Fruit fly (Drosophila melanogaster) whole organism, embryonic: ENCODE measurements around the gene PhKgamma.

Experiments used
- Asciz ChIP-seq: fragments of 200-800 bp; sonication (Bioruptor generic); optimal IDR thresholded peaks from 2 replicates; lab custom pipeline; 2017; ENCODE audit warnings: missing biosample characterization, mild to moderate bottlenecking, missing genetic modification characterization, missing genetic modification reagents
- Bgb ChIP-seq: fragments of 200-800 bp; sonication (Bioruptor generic); IDR thresholded peaks from 2 replicates; pipeline ENCODE4 v1.3.6; 2022; ENCODE audit warnings: missing biosample characterization, missing genetic modification characterization; ENCODE audit not compliant: partially characterized antibody
- CG10267 ChIP-seq: fragments of 200-800 bp; sonication (Bioruptor generic); optimal IDR thresholded peaks from 2 replicates; lab custom pipeline; 2018; ENCODE audit warnings: missing biosample characterization, mild to moderate bottlenecking, missing genetic modification characterization, moderate library complexity
- CG12659 ChIP-seq: fragments of 200-800 bp; sonication (Bioruptor generic); optimal IDR thresholded peaks from 3 replicates; lab custom pipeline; 2017; ENCODE audit warnings: mild to moderate bottlenecking, missing biosample characterization, missing genetic modification reagents, missing genetic modification characterization
- CG12744 ChIP-seq: fragments of 200-800 bp; sonication (Bioruptor generic); optimal IDR thresholded peaks from 2 replicates; lab custom pipeline; 2016; ENCODE audit warnings: missing biosample characterization, missing genetic modification characterization
- CG13424 ChIP-seq: fragments of 200-800 bp; sonication (Bioruptor generic); optimal IDR thresholded peaks from 2 replicates; lab custom pipeline; 2019; ENCODE audit warnings: missing biosample characterization, mild to moderate bottlenecking, missing genetic modification characterization, moderate library complexity
- CG1602 ChIP-seq: fragments of 200-800 bp; sonication (Bioruptor generic); optimal IDR thresholded peaks from 3 replicates; lab custom pipeline; 2016; ENCODE audit warnings: missing biosample characterization, missing genetic modification characterization
- CG1603 ChIP-seq: fragments of 200-800 bp; sonication (Bioruptor generic); optimal IDR thresholded peaks from 2 replicates; lab custom pipeline; 2019; ENCODE audit warnings: missing biosample characterization, mild to moderate bottlenecking, missing genetic modification characterization, moderate library complexity
- CG17361 ChIP-seq: fragments of 200-800 bp; sonication (Bioruptor generic); IDR thresholded peaks from 3 replicates; pipeline ENCODE4 v1.3.6; 2022; ENCODE audit warnings: missing biosample characterization, missing genetic modification characterization
- CG17612 ChIP-seq: fragments of 200-800 bp; sonication (Bioruptor generic); IDR thresholded peaks from 2 replicates; pipeline ENCODE4 v1.3.6; 2022; ENCODE audit warnings: missing biosample characterization, missing genetic modification characterization
- CG1792 ChIP-seq: fragments of 200-800 bp; sonication (Bioruptor generic); optimal IDR thresholded peaks from 2 replicates; lab custom pipeline; 2016; ENCODE audit warnings: missing biosample characterization, missing genetic modification characterization
- CG18764 ChIP-seq: fragments of 200-800 bp; sonication (Bioruptor generic); optimal IDR thresholded peaks from 3 replicates; lab custom pipeline; 2016; ENCODE audit warnings: missing biosample characterization, missing genetic modification characterization
- CG31441 ChIP-seq: fragments of 200-800 bp; sonication (Bioruptor generic); IDR thresholded peaks from 2 replicates; pipeline ENCODE4 v1.3.6; 2022; ENCODE audit warnings: missing biosample characterization, missing genetic modification characterization
- CG4360 ChIP-seq: fragments of 200-800 bp; sonication (Bioruptor generic); IDR thresholded peaks from 2 replicates; pipeline ENCODE4 v1.3.6; 2022; ENCODE audit warnings: missing biosample characterization, missing genetic modification characterization
- CG6254 ChIP-seq: fragments of 200-800 bp; sonication (Bioruptor generic); optimal IDR thresholded peaks from 3 replicates; lab custom pipeline; 2017; ENCODE audit warnings: mild to moderate bottlenecking, missing biosample characterization, missing genetic modification reagents, missing genetic modification characterization
- CG6272 ChIP-seq: fragments of 200-800 bp; sonication (Bioruptor generic); IDR thresholded peaks from 2 replicates; pipeline ENCODE4 v1.3.6; 2022; ENCODE audit warnings: missing biosample characterization, missing genetic modification characterization
- CG7839 ChIP-seq: fragments of 200-800 bp; sonication (Bioruptor generic); optimal IDR thresholded peaks from 3 replicates; lab custom pipeline; 2018; ENCODE audit warnings: missing biosample characterization, mild to moderate bottlenecking, missing genetic modification characterization, moderate library complexity
- CG8089 ChIP-seq: fragments of 200-800 bp; sonication (Bioruptor generic); optimal IDR thresholded peaks from 3 replicates; lab custom pipeline; 2016; ENCODE audit warnings: missing biosample characterization, missing genetic modification characterization
- CG8281 ChIP-seq: fragments of 200-800 bp; sonication (Bioruptor generic); optimal IDR thresholded peaks from 2 replicates; lab custom pipeline; 2018; ENCODE audit warnings: missing biosample characterization, mild to moderate bottlenecking, missing genetic modification characterization, moderate library complexity
- CG8388 ChIP-seq: fragments of 200-800 bp; sonication (Bioruptor generic); optimal IDR thresholded peaks from 2 replicates; lab custom pipeline; 2019; ENCODE audit warnings: missing biosample characterization, mild to moderate bottlenecking, missing genetic modification characterization, moderate library complexity
- Dref ChIP-seq: fragments of 200-800 bp; sonication (Bioruptor generic); IDR thresholded peaks from 2 replicates; pipeline ENCODE4 v1.3.6; 2022; ENCODE audit warnings: missing biosample characterization, missing genetic modification characterization
- E2f1 ChIP-seq: fragments of 200-800 bp; sonication (Bioruptor generic); IDR thresholded peaks from 2 replicates; pipeline ENCODE4 v1.3.6; 2022; ENCODE audit warnings: missing biosample characterization, missing genetic modification characterization
- Eip74EF ChIP-seq, 2 experiments: fragments of 200-800 bp in 1 of 2; fragments of >200 bp in 1 of 2; sonication (Bioruptor generic) in 1 of 2; optimal IDR thresholded peaks; 2 replicates each; lab custom pipeline; 2017 to 2019; ENCODE audit warnings: missing biosample characterization in 2 of 2, missing genetic modification characterization in 2 of 2, mild to moderate bottlenecking in 1 of 2, moderate library complexity in 1 of 2
- HHEX ChIP-seq: fragments of 200-800 bp; sonication (Bioruptor generic); optimal IDR thresholded peaks from 3 replicates; lab custom pipeline; 2017; ENCODE audit warnings: missing biosample characterization, mild to moderate bottlenecking, missing genetic modification characterization, missing genetic modification reagents
- HLH3B ChIP-seq: fragments of 200-800 bp; sonication (Bioruptor generic); IDR thresholded peaks from 2 replicates; pipeline ENCODE4 v1.3.6; 2022; ENCODE audit warnings: missing biosample characterization, missing genetic modification characterization
- HLHmδ ChIP-seq: fragments of 200-800 bp; sonication (Bioruptor generic); optimal IDR thresholded peaks from 2 replicates; lab custom pipeline; 2018; ENCODE audit warnings: missing biosample characterization, mild to moderate bottlenecking, missing genetic modification characterization, moderate library complexity
- Hsf ChIP-seq: fragments of 200-800 bp; sonication (Bioruptor generic); optimal IDR thresholded peaks from 3 replicates; lab custom pipeline; 2016; ENCODE audit warnings: missing biosample characterization, missing genetic modification characterization
- Jarid2 ChIP-seq: fragments of 200-800 bp; sonication (Bioruptor generic); optimal IDR thresholded peaks from 3 replicates; lab custom pipeline; 2017; ENCODE audit warnings: mild to moderate bottlenecking, missing biosample characterization, missing genetic modification reagents, missing genetic modification characterization
- MESR4 ChIP-seq: fragments of 200-800 bp; sonication (Bioruptor generic); optimal IDR thresholded peaks from 2 replicates; lab custom pipeline; 2018; ENCODE audit warnings: missing biosample characterization, mild to moderate bottlenecking, missing genetic modification characterization, moderate library complexity
- Oli ChIP-seq: fragments of 200-800 bp; sonication (Bioruptor generic); optimal IDR thresholded peaks from 2 replicates; lab custom pipeline; 2018; ENCODE audit warnings: missing biosample characterization, mild to moderate bottlenecking, missing genetic modification characterization, moderate library complexity
- Sox102F ChIP-seq: fragments of 200-800 bp; sonication (Bioruptor generic); optimal IDR thresholded peaks from 2 replicates; lab custom pipeline; 2018; ENCODE audit warnings: missing biosample characterization, mild to moderate bottlenecking, missing genetic modification characterization, moderate library complexity
- Sry-β ChIP-seq: fragments of 200-800 bp; sonication (Bioruptor generic); optimal IDR thresholded peaks from 2 replicates; lab custom pipeline; 2018; ENCODE audit warnings: missing biosample characterization, mild to moderate bottlenecking, missing genetic modification characterization, moderate library complexity
- Trl ChIP-seq, 3 experiments: fragments of >200 bp in 2 of 3; fragments of 200-800 bp in 1 of 3; sonication (Bioruptor generic) in 1 of 3; optimal IDR thresholded peaks; 2 replicates in 1 of 3; 3 replicates in 2 of 3; lab custom pipeline; 2016 to 2017; ENCODE audit warnings: missing biosample characterization in 1 of 3, missing genetic modification characterization in 1 of 3
- Vsx1 ChIP-seq: fragments of 200-800 bp; sonication (Bioruptor generic); optimal IDR thresholded peaks from 2 replicates; lab custom pipeline; 2017; ENCODE audit warnings: missing biosample characterization, mild to moderate bottlenecking, missing genetic modification characterization, missing genetic modification reagents
- az2 ChIP-seq: fragments of 200-800 bp; sonication (Bioruptor generic); optimal IDR thresholded peaks from 3 replicates; lab custom pipeline; 2016; ENCODE audit warnings: missing biosample characterization, missing genetic modification characterization
- fru ChIP-seq: fragments of >200 bp; optimal IDR thresholded peaks from 2 replicates; lab custom pipeline; 2017
- fu2 ChIP-seq: fragments of 200-800 bp; sonication (Bioruptor generic); optimal IDR thresholded peaks from 2 replicates; lab custom pipeline; 2016; ENCODE audit warnings: missing biosample characterization, missing genetic modification characterization
- gro ChIP-seq: fragments of 200-800 bp; sonication (Bioruptor generic); optimal IDR thresholded peaks from 2 replicates; lab custom pipeline; 2016; ENCODE audit warnings: missing biosample characterization, missing genetic modification characterization
- jigr1 ChIP-seq: fragments of 200-800 bp; sonication (Bioruptor generic); IDR thresholded peaks from 3 replicates; pipeline ENCODE4 v1.3.6; 2022; ENCODE audit warnings: missing biosample characterization, missing genetic modification characterization
- klu ChIP-seq: fragments of 200-800 bp; sonication (Bioruptor generic); IDR thresholded peaks from 2 replicates; pipeline ENCODE4 v1.3.6; 2022; ENCODE audit warnings: missing biosample characterization, missing genetic modification characterization
- lbe ChIP-seq: fragments of 200-800 bp; sonication (Bioruptor generic); optimal IDR thresholded peaks from 2 replicates; lab custom pipeline; 2016; ENCODE audit warnings: missing biosample characterization, mild to moderate bottlenecking, missing genetic modification characterization
- oc ChIP-seq: fragments of 200-800 bp; sonication (Bioruptor generic); optimal IDR thresholded peaks from 2 replicates; lab custom pipeline; 2018; ENCODE audit warnings: missing biosample characterization, mild to moderate bottlenecking, missing genetic modification characterization, moderate library complexity
- otp ChIP-seq: fragments of 200-800 bp; sonication (Bioruptor generic); IDR thresholded peaks from 3 replicates; pipeline ENCODE4, ENCODE4 v1.3.6; 2022; ENCODE audit warnings: missing biosample characterization, missing genetic modification characterization
- pho ChIP-seq: fragments of 200-800 bp; sonication (Bioruptor generic); optimal IDR thresholded peaks from 2 replicates; lab custom pipeline; 2016; ENCODE audit warnings: missing biosample characterization, missing genetic modification characterization
- prd ChIP-seq, 3 experiments: fragments of >200 bp in 2 of 3; fragments of 200-800 bp in 1 of 3; sonication (Bioruptor generic) in 1 of 3; optimal IDR thresholded peaks in 2 of 3; IDR thresholded peaks in 1 of 3; 2 replicates in 2 of 3; 3 replicates in 1 of 3; pipeline versions ENCODE4 v1.3.6 to Lab custom; 2017 to 2022; ENCODE audit warnings: missing biosample characterization in 1 of 3, missing genetic modification characterization in 1 of 3
- row ChIP-seq: fragments of 200-800 bp; sonication (Bioruptor generic); IDR thresholded peaks from 3 replicates; pipeline ENCODE4 v1.3.6; 2022; ENCODE audit warnings: missing biosample characterization, missing genetic modification characterization
- sima ChIP-seq: fragments of 200-800 bp; sonication (Bioruptor generic); optimal IDR thresholded peaks from 2 replicates; lab custom pipeline; 2016; ENCODE audit warnings: missing biosample characterization, missing genetic modification characterization
- zen ChIP-seq: fragments of 200-800 bp; sonication (Bioruptor generic); optimal IDR thresholded peaks from 3 replicates; lab custom pipeline; 2018; ENCODE audit warnings: missing biosample characterization, mild to moderate bottlenecking, missing genetic modification characterization, moderate library complexity
- zf30C ChIP-seq: fragments of 200-800 bp; sonication (Bioruptor generic); optimal IDR thresholded peaks from 3 replicates; lab custom pipeline; 2018; ENCODE audit warnings: missing biosample characterization, mild to moderate bottlenecking, missing genetic modification characterization
- zfh2 ChIP-seq: fragments of 200-800 bp; sonication (Bioruptor generic); optimal IDR thresholded peaks from 2 replicates; lab custom pipeline; 2016; ENCODE audit warnings: missing biosample characterization, missing genetic modification characterization

PhKgamma gene

dm6 chrX:11652991-11653390 is 41.9 kb upstream of the PhKgamma start (continued):
- TF ChIP-seq Jarid2 (GFP tag; lab: Kevin White, UChicago): no peak
- no peak for TF ChIP-seq CG10267 (tag; lab: Kevin White, UChicago)
- no peak for TF ChIP-seq gro (GFP tag; lab: Kevin White, UChicago)
- no peak for TF ChIP-seq zen (tag; lab: Kevin White, UChicago)
- no peak for TF ChIP-seq CG12744 (GFP tag; lab: Kevin White, UChicago)
- no peak for TF ChIP-seq CG8089 (GFP tag; lab: Kevin White, UChicago)
- TF ChIP-seq klu (GFP tag; lab: Robert Waterston, UW): no peak
- no peak for TF ChIP-seq CG4360 (GFP tag; lab: Robert Waterston, UW)
- no peak for TF ChIP-seq prd (optimal IDR thresholded peaks at IDR 0.05; lab: Kevin White, UChicago)
- peak; percentile 56; the same call in 2 of the 3 replicates for TF ChIP-seq prd (GFP tag; IDR thresholded peaks at IDR 0.05; lab: Robert Waterston, UW)
- peak; percentile 54 for TF ChIP-seq row (GFP tag; lab: Robert Waterston, UW)
- TF ChIP-seq HLH3B (GFP tag; lab: Robert Waterston, UW): peak; percentile 47
- peak; percentile 7 for TF ChIP-seq Asciz (GFP tag; lab: Kevin White, UChicago)
- TF ChIP-seq CG12659 (GFP tag; lab: Kevin White, UChicago): no peak
- TF ChIP-seq HHEX (GFP tag; lab: Kevin White, UChicago): no peak
- TF ChIP-seq CG1603 (tag; lab: Kevin White, UChicago): peak; percentile 64
- TF ChIP-seq CG17361: 0 out of 3 replicates have a peak, but pooled peaks have one; percentile 16
- no peak for TF ChIP-seq zfh2 (GFP tag; lab: Kevin White, UChicago)
- TF ChIP-seq CG13424 (tag; lab: Kevin White, UChicago): no peak
- peak; percentile 29 for TF ChIP-seq CG7839 (tag; lab: Kevin White, UChicago)
- TF ChIP-seq Vsx1 (GFP tag; lab: Kevin White, UChicago): no peak
- no peak for TF ChIP-seq fu2 (GFP tag; lab: Kevin White, UChicago)
- TF ChIP-seq Sry-β (GFP tag; lab: Kevin White, UChicago): no peak
- no peak for TF ChIP-seq otp (GFP tag; lab: Robert Waterston, UW)
- TF ChIP-seq CG31441 (GFP tag; lab: Robert Waterston, UW): peak; percentile 36; the same call in 1 of the 2 replicates
- no peak for TF ChIP-seq CG18764 (GFP tag; lab: Kevin White, UChicago)
- no peak for TF ChIP-seq MESR4 (GFP tag; lab: Kevin White, UChicago)
- peak; percentile 37; the same call in 1 of the 2 replicates for TF ChIP-seq E2f1 (GFP tag; lab: Robert Waterston, UW)
- TF ChIP-seq CG1602 (GFP tag; lab: Kevin White, UChicago): no peak
- no peak for TF ChIP-seq zf30C (GFP tag; lab: Kevin White, UChicago)
- TF ChIP-seq CG8388 (GFP tag; lab: Kevin White, UChicago): no peak
- no peak for TF ChIP-seq CG1792 (GFP tag; lab: Kevin White, UChicago)
- TF ChIP-seq az2 (GFP tag; lab: Kevin White, UChicago): no peak
- TF ChIP-seq jigr1 (GFP tag; lab: Robert Waterston, UW): no peak
- TF ChIP-seq Oli: peak; percentile 49
- no peak for TF ChIP-seq HLHmδ (GFP tag; lab: Kevin White, UChicago)
- peak; percentile 5 for TF ChIP-seq Hsf (GFP tag; lab: Kevin White, UChicago)
- TF ChIP-seq CG6254: no peak
- TF ChIP-seq Bgb (GFP tag; lab: Robert Waterston, UW): no peak
- TF ChIP-seq Sox102F (GFP tag; lab: Kevin White, UChicago): peak; percentile 54
- TF ChIP-seq Dref (GFP tag; lab: Robert Waterston, UW): no peak
- no peak for TF ChIP-seq CG8281
- no peak for TF ChIP-seq lbe (GFP tag; lab: Kevin White, UChicago)
- no peak for TF ChIP-seq pho (GFP tag; lab: Kevin White, UChicago)
- no peak for TF ChIP-seq Trl (optimal IDR thresholded peaks at IDR 0.05; lab: Kevin White, UChicago)
- peak; percentile 19 for TF ChIP-seq Trl (GFP tag; optimal IDR thresholded peaks at IDR 0.05; lab: Kevin White, UChicago)
- no peak for TF ChIP-seq sima (GFP tag; lab: Kevin White, UChicago)
- TF ChIP-seq Eip74EF (GFP tag; optimal IDR thresholded peaks at IDR 0.05; lab: Kevin White, UChicago): no peak
- no peak for TF ChIP-seq oc (tag; lab: Kevin White, UChicago)
- no peak for TF ChIP-seq fru (lab: Kevin White, UChicago)
- TF ChIP-seq CG17612 (GFP tag; lab: Robert Waterston, UW): no peak
- TF ChIP-seq CG6272 (GFP tag; lab: Robert Waterston, UW): no peak
